Worm (Caenorhabditis elegans): ENCODE measurements around the gene semi-1.

DNA sequence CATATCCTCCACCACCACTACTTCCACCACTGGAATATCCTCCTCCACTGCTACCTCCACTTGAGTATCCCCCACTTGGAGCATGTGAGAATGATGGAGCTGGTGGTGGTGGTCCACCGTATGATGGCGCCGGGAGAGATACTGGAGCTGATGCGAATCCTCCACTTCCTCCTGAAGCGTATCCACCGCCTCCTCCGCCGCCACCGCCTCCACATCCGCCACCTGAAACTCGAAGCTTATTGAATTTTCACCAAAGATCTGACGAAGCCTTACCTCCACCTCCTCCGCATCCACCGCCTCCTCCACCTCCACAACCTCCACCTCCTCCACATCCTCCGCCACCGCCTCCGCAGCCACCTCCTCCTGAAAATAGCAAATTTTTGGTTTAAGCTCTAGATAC is 47.7 kb upstream of the semi-1 start:
- no peak for TF ChIP-seq snpc-3.4 (tag; optimal IDR thresholded peaks at IDR 0.05)
- no peak for TF ChIP-seq hsf-1 (GFP tag; IDR thresholded peaks at IDR 0.05)
- no peak for TF ChIP-seq lir-1 (GFP tag; conservative IDR thresholded peaks at IDR 0.05)
- TF ChIP-seq Y56A3A.18 (GFP tag; IDR thresholded peaks at IDR 0.05), result no peak
- TF ChIP-seq nhr-90 (tag; optimal IDR thresholded peaks at IDR 0.05), result no peak
- TF ChIP-seq hlh-26 (GFP tag; conservative IDR thresholded peaks at IDR 0.05), result no peak
- TF ChIP-seq ets-4 (GFP tag; optimal IDR thresholded peaks at IDR 0.05), result no peak
- no peak for TF ChIP-seq nfya-1 (tag; optimal IDR thresholded peaks at IDR 0.05; ENCODE audit: borderline replicate concordance, insufficient read depth)
- TF ChIP-seq tlf-1 (GFP tag; optimal IDR thresholded peaks at IDR 0.05), result no peak
- TF ChIP-seq ama-1 (optimal IDR thresholded peaks at IDR 0.05), result no peak
- no peak for TF ChIP-seq ama-1 (GFP tag; optimal IDR thresholded peaks at IDR 0.05)
